Fruit fly (Drosophila melanogaster) whole organism, embryonic: ENCODE data around the gene mio.

Experiments used
- CG10321 ChIP-seq: fragments of 200-800 bp; sonication (Bioruptor generic); IDR thresholded peaks from 2 replicates; pipeline ENCODE4 v1.3.6; 2022; ENCODE audit warnings: missing biosample characterization, missing genetic modification characterization
- CG1233 ChIP-seq: fragments of 200-800 bp; sonication (Bioruptor generic); optimal IDR thresholded peaks from 4 replicates; lab custom pipeline; 2018; ENCODE audit warnings: missing biosample characterization, mild to moderate bottlenecking, missing genetic modification characterization
- CG13894 ChIP-seq: fragments of 200-800 bp; sonication (Bioruptor generic); optimal IDR thresholded peaks from 3 replicates; lab custom pipeline; 2018; ENCODE audit warnings: missing biosample characterization, mild to moderate bottlenecking, missing genetic modification characterization, moderate library complexity
- CG14860 ChIP-seq: fragments of 200-800 bp; sonication (Bioruptor generic); IDR thresholded peaks from 3 replicates; pipeline ENCODE4 v1.3.6; 2022; ENCODE audit warnings: missing biosample characterization, missing genetic modification characterization; ENCODE audit not compliant: partially characterized antibody
- CG15073 ChIP-seq: fragments of 200-800 bp; sonication (Bioruptor generic); optimal IDR thresholded peaks from 2 replicates; lab custom pipeline; 2016; ENCODE audit warnings: missing biosample characterization, missing genetic modification characterization
- CG15269 ChIP-seq: fragments of 200-800 bp; sonication (Bioruptor generic); optimal IDR thresholded peaks from 2 replicates; lab custom pipeline; 2018; ENCODE audit warnings: missing biosample characterization, mild to moderate bottlenecking, missing genetic modification characterization, moderate library complexity
- CG1603 ChIP-seq: fragments of 200-800 bp; sonication (Bioruptor generic); optimal IDR thresholded peaks from 2 replicates; lab custom pipeline; 2019; ENCODE audit warnings: missing biosample characterization, mild to moderate bottlenecking, missing genetic modification characterization, moderate library complexity
- CG16863 ChIP-seq: fragments of 200-800 bp; sonication (Bioruptor generic); optimal IDR thresholded peaks from 3 replicates; lab custom pipeline; 2016; ENCODE audit warnings: missing biosample characterization, missing genetic modification characterization
- CG17186 ChIP-seq: fragments of 200-800 bp; sonication (Bioruptor generic); optimal IDR thresholded peaks from 3 replicates; lab custom pipeline; 2017; ENCODE audit warnings: missing biosample characterization, missing genetic modification reagents, missing genetic modification characterization
- CG18011 ChIP-seq: fragments of 200-800 bp; sonication (Bioruptor generic); optimal IDR thresholded peaks from 2 replicates; lab custom pipeline; 2017; ENCODE audit warnings: missing biosample characterization, missing genetic modification characterization, mild to moderate bottlenecking, moderate library complexity, missing genotype
- CG31365 ChIP-seq: fragments of 200-800 bp; sonication (Bioruptor generic); optimal IDR thresholded peaks from 2 replicates; lab custom pipeline; 2018; ENCODE audit warnings: missing biosample characterization, mild to moderate bottlenecking, missing genetic modification characterization
- CG31441 ChIP-seq: fragments of 200-800 bp; sonication (Bioruptor generic); IDR thresholded peaks from 2 replicates; pipeline ENCODE4 v1.3.6; 2022; ENCODE audit warnings: missing biosample characterization, missing genetic modification characterization
- CG32767 ChIP-seq: fragments of 200-800 bp; sonication (Bioruptor generic); IDR thresholded peaks from 2 replicates; pipeline ENCODE4 v1.3.6; 2022; ENCODE audit warnings: missing biosample characterization, missing genetic modification characterization
- CG43689 ChIP-seq: fragments of 200-800 bp; sonication (Bioruptor generic); IDR thresholded peaks from 2 replicates; pipeline ENCODE4 v1.3.6; 2022; ENCODE audit warnings: missing biosample characterization, missing genetic modification characterization
- CG4424 ChIP-seq: fragments of 200-800 bp; sonication (Bioruptor generic); optimal IDR thresholded peaks from 3 replicates; lab custom pipeline; 2016; ENCODE audit warnings: missing biosample characterization, missing genetic modification characterization
- CG7839 ChIP-seq: fragments of 200-800 bp; sonication (Bioruptor generic); optimal IDR thresholded peaks from 3 replicates; lab custom pipeline; 2018; ENCODE audit warnings: missing biosample characterization, mild to moderate bottlenecking, missing genetic modification characterization, moderate library complexity
- CG7963 ChIP-seq: fragments of 200-800 bp; sonication (Bioruptor generic); IDR thresholded peaks from 3 replicates; pipeline ENCODE4 v1.3.6; 2022; ENCODE audit warnings: missing biosample characterization, missing genetic modification characterization; ENCODE audit not compliant: partially characterized antibody
- CG9727 ChIP-seq: fragments of 200-800 bp; sonication (Bioruptor generic); optimal IDR thresholded peaks from 3 replicates; lab custom pipeline; 2017; ENCODE audit warnings: missing biosample characterization, mild to moderate bottlenecking, missing genetic modification characterization
- CG9932 ChIP-seq: fragments of 200-800 bp; sonication (Bioruptor generic); IDR thresholded peaks from 2 replicates; pipeline ENCODE4 v1.3.6; 2022; ENCODE audit warnings: missing biosample characterization, missing genetic modification characterization
- CoRest ChIP-seq: fragments of 200-800 bp; sonication (Bioruptor generic); optimal IDR thresholded peaks from 3 replicates; lab custom pipeline; 2018; ENCODE audit warnings: missing biosample characterization, mild to moderate bottlenecking, missing genetic modification characterization, moderate library complexity
- D19B ChIP-seq: fragments of 200-800 bp; sonication (Bioruptor generic); optimal IDR thresholded peaks from 2 replicates; lab custom pipeline; 2017; ENCODE audit warnings: missing biosample characterization, mild to moderate bottlenecking, missing genetic modification characterization
- Dbx ChIP-seq: fragments of 200-800 bp; sonication (Bioruptor generic); IDR thresholded peaks from 3 replicates; pipeline ENCODE4 v1.3.6; 2022; ENCODE audit warnings: missing biosample characterization, missing genetic modification characterization
- Fer3 ChIP-seq: fragments of 200-800 bp; sonication (Bioruptor generic); optimal IDR thresholded peaks from 2 replicates; lab custom pipeline; 2018; ENCODE audit warnings: missing biosample characterization, mild to moderate bottlenecking, missing genetic modification characterization, moderate library complexity
- HHEX ChIP-seq: fragments of 200-800 bp; sonication (Bioruptor generic); optimal IDR thresholded peaks from 3 replicates; lab custom pipeline; 2017; ENCODE audit warnings: missing biosample characterization, mild to moderate bottlenecking, missing genetic modification characterization, missing genetic modification reagents
- HmgD ChIP-seq: fragments of 200-800 bp; sonication (Bioruptor generic); optimal IDR thresholded peaks from 3 replicates; lab custom pipeline; 2016; ENCODE audit warnings: missing biosample characterization, missing genetic modification characterization
- Lhr ChIP-seq: fragments of 200-800 bp; sonication (Bioruptor generic); optimal IDR thresholded peaks from 3 replicates; lab custom pipeline; 2017; ENCODE audit warnings: mild to moderate bottlenecking, missing biosample characterization, missing genetic modification reagents, missing genetic modification characterization
- Optix ChIP-seq: fragments of 200-800 bp; sonication (Bioruptor generic); IDR thresholded peaks from 3 replicates; pipeline ENCODE4 v1.3.6; 2022; ENCODE audit warnings: missing biosample characterization, missing genetic modification characterization
- Pdp1 ChIP-seq, 2 experiments: fragments of 200-800 bp; sonication (Bioruptor generic); optimal IDR thresholded peaks; 3 replicates each; lab custom pipeline; 2016; ENCODE audit warnings: missing biosample characterization in 2 of 2, missing genetic modification characterization in 2 of 2, mild to moderate bottlenecking in 1 of 2, moderate library complexity in 1 of 2
- Ravus ChIP-seq: fragments of 200-800 bp; sonication (Bioruptor generic); IDR thresholded peaks from 2 replicates; pipeline ENCODE4 v1.3.6; 2022; ENCODE audit warnings: missing biosample characterization, missing genetic modification characterization
- Rx ChIP-seq: fragments of 200-800 bp; sonication (Bioruptor generic); IDR thresholded peaks from 2 replicates; pipeline ENCODE4 v1.3.6; 2022; ENCODE audit warnings: missing biosample characterization, missing genetic modification characterization
- Side ChIP-seq: fragments of 200-800 bp; sonication (Bioruptor generic); optimal IDR thresholded peaks from 2 replicates; lab custom pipeline; 2016; ENCODE audit warnings: missing biosample characterization, missing genetic modification characterization
- Ssrp ChIP-seq: fragments of 200-800 bp; sonication (Bioruptor generic); optimal IDR thresholded peaks from 2 replicates; lab custom pipeline; 2018; ENCODE audit warnings: missing biosample characterization, mild to moderate bottlenecking, missing genetic modification characterization, moderate library complexity
- Stat92E ChIP-seq, 3 experiments: fragments of >200 bp in 2 of 3; fragments of 200-800 bp in 1 of 3; sonication (Bioruptor generic) in 1 of 3; optimal IDR thresholded peaks; 2 replicates each; lab custom pipeline; 2017 to 2019; ENCODE audit warnings: missing biosample characterization in 3 of 3, missing genetic modification characterization in 3 of 3, mild to moderate bottlenecking in 1 of 3, moderate library complexity in 1 of 3
- TFAM ChIP-seq: fragments of 200-800 bp; sonication (Bioruptor generic); optimal IDR thresholded peaks from 2 replicates; lab custom pipeline; 2017; ENCODE audit warnings: missing biosample characterization, missing genetic modification characterization, inconsistent platforms
- ase ChIP-seq: fragments of 200-800 bp; sonication (Bioruptor generic); IDR thresholded peaks from 3 replicates; pipeline ENCODE4 v1.3.6; 2022; ENCODE audit warnings: missing biosample characterization, missing genetic modification characterization
- cwo ChIP-seq: fragments of 200-800 bp; sonication (Bioruptor generic); optimal IDR thresholded peaks from 3 replicates; lab custom pipeline; 2017; ENCODE audit warnings: missing biosample characterization, missing genetic modification characterization, mild to moderate bottlenecking, moderate library complexity, missing genetic modification reagents
- dysf ChIP-seq: fragments of 200-800 bp; sonication (Bioruptor generic); IDR thresholded peaks from 3 replicates; pipeline ENCODE4 v1.3.6; 2022; ENCODE audit warnings: missing biosample characterization, missing genetic modification characterization
- gsb ChIP-seq: fragments of 200-800 bp; sonication (Bioruptor generic); IDR thresholded peaks from 2 replicates; pipeline ENCODE4 v1.3.6; 2022; ENCODE audit warnings: missing biosample characterization, missing genetic modification characterization
- lilli ChIP-seq: fragments of 200-800 bp; sonication (Bioruptor generic); optimal IDR thresholded peaks from 3 replicates; lab custom pipeline; 2016; ENCODE audit warnings: missing biosample characterization, missing genetic modification characterization
- odd ChIP-seq: fragments of 200-800 bp; sonication (Bioruptor generic); optimal IDR thresholded peaks from 2 replicates; lab custom pipeline; 2017; ENCODE audit warnings: missing biosample characterization, mild to moderate bottlenecking, missing genetic modification characterization
- pnt ChIP-seq: fragments of 200-800 bp; sonication (Bioruptor generic); optimal IDR thresholded peaks from 3 replicates; lab custom pipeline; 2016; ENCODE audit warnings: missing biosample characterization, missing genetic modification characterization
- ranshi ChIP-seq: fragments of 200-800 bp; sonication (Bioruptor generic); IDR thresholded peaks from 2 replicates; pipeline ENCODE4 v1.3.6; 2022; ENCODE audit warnings: missing biosample characterization, missing genetic modification characterization
- repo ChIP-seq: fragments of 200-800 bp; sonication (Bioruptor generic); optimal IDR thresholded peaks from 2 replicates; lab custom pipeline; 2016; ENCODE audit warnings: missing biosample characterization, missing genetic modification characterization
- sisA ChIP-seq: fragments of 200-800 bp; sonication (Bioruptor generic); IDR thresholded peaks from 2 replicates; pipeline ENCODE4 v1.3.6; 2022; ENCODE audit warnings: missing biosample characterization, missing genetic modification characterization
- slbo ChIP-seq: fragments of 200-800 bp; sonication (Bioruptor generic); IDR thresholded peaks from 2 replicates; pipeline ENCODE4 v1.3.6; 2022; ENCODE audit warnings: missing biosample characterization, missing genetic modification characterization
- tin ChIP-seq: fragments of 200-800 bp; sonication (Bioruptor generic); optimal IDR thresholded peaks from 3 replicates; lab custom pipeline; 2016; ENCODE audit warnings: missing biosample characterization, missing genetic modification characterization
- vnd ChIP-seq: fragments of 200-800 bp; sonication (Bioruptor generic); IDR thresholded peaks from 3 replicates; pipeline ENCODE4 v1.3.6; 2022; ENCODE audit warnings: missing biosample characterization, missing genetic modification characterization; ENCODE audit not compliant: partially characterized antibody
- wek ChIP-seq: fragments of 200-800 bp; sonication (Bioruptor generic); optimal IDR thresholded peaks from 3 replicates; lab custom pipeline; 2018; ENCODE audit warnings: missing biosample characterization, mild to moderate bottlenecking, missing genetic modification characterization, moderate library complexity
- yki ChIP-seq: fragments of >200 bp; optimal IDR thresholded peaks from 3 replicates; lab custom pipeline; 2018
- zen2 ChIP-seq: fragments of 200-800 bp; sonication (Bioruptor generic); IDR thresholded peaks from 3 replicates; pipeline ENCODE4 v1.3.6; 2022; ENCODE audit warnings: missing biosample characterization, missing genetic modification characterization; ENCODE audit not compliant: partially characterized antibody
- zfh2 ChIP-seq: fragments of 200-800 bp; sonication (Bioruptor generic); optimal IDR thresholded peaks from 2 replicates; lab custom pipeline; 2016; ENCODE audit warnings: missing biosample characterization, missing genetic modification characterization

Gene mio

DNA sequence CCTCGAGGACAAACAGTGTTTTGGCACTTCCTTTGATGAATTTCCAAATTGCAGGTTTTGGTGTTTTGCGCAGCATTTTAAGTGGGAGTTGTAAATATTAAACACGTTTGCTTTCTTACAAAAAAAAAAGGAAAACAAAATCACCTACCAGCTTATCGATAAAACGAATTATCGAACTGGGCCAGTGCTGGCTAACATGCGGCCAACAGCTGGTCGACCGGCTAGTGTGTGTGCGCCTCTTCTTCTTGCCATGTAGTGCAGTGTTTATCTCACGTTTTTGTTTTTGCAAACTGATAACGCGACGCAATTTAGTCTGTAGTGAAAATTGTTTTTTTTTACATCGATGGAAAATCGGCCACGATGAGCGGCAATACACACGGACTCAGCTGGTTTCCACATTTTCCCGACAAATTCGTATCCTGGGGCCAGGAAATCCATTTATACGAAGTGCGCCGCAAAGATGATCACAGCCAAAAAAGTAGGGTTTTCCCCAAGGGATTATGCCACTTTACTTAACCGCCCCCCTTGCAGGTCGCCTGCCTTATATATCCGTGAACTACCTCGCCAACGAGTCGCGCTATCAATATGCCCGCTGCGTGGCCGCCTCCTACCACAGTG, at the start of gene mio, which contains the start of the genes CG15386 and CG42371 (continued):
- TF ChIP-seq CG1603 (peak; percentile 41), wek (GFP tag; lab: Kevin White, UChicago) (no peak), CG10321 (GFP tag; lab: Robert Waterston, UW) (no peak), zen2 (no peak), CG43689 (GFP tag; lab: Robert Waterston, UW) (no peak), tin (GFP tag; lab: Kevin White, UChicago) (no peak), CG13894 (no peak), CG15269 (no peak), Fer3 (no peak), CoRest (tag; lab: Kevin White, UChicago) (peak; percentile 9), CG9932 (GFP tag; lab: Robert Waterston, UW) (peak; percentile 48), CG32767 (GFP tag; lab: Robert Waterston, UW) (no peak), dysf (GFP tag; lab: Robert Waterston, UW) (no peak), CG9727 (GFP tag; lab: Kevin White, UChicago) (no peak), CG4424 (GFP tag; lab: Kevin White, UChicago) (no peak), CG1233 (no peak), D19B (no peak), odd (GFP tag; lab: Kevin White, UChicago) (no peak), CG31365 (tag; lab: Kevin White, UChicago) (no peak), CG16863 (GFP tag; lab: Kevin White, UChicago) (no peak), zfh2 (GFP tag; lab: Kevin White, UChicago) (peak; percentile 16), repo (GFP tag; lab: Kevin White, UChicago) (no peak), Ravus (no peak), Side (GFP tag; lab: Kevin White, UChicago) (no peak), lilli (GFP tag; lab: Kevin White, UChicago) (no peak), Pdp1 (GFP tag; optimal IDR thresholded peaks at IDR 0.05; lab: Kevin White, UChicago) (peak in 1 of 2 experiments; percentile 68), HmgD (peak; percentile 16), CG7963 (no peak), CG18011 (GFP tag; lab: Kevin White, UChicago) (no peak), Dbx (GFP tag; lab: Robert Waterston, UW) (no peak), CG31441 (GFP tag; lab: Robert Waterston, UW) (no peak), Lhr (no peak), CG15073 (GFP tag; lab: Kevin White, UChicago) (no peak), Rx (GFP tag; lab: Robert Waterston, UW) (no peak), Optix (GFP tag; lab: Robert Waterston, UW) (no peak), ase (GFP tag; lab: Robert Waterston, UW) (no peak), gsb (no peak), sisA (GFP tag; lab: Robert Waterston, UW) (no peak), yki (lab: Kevin White, UChicago) (no peak), CG7839 (tag; lab: Kevin White, UChicago) (no peak), slbo (peak; percentile 19; the same call in 1 of the 2 replicates), CG14860 (GFP tag; lab: Robert Waterston, UW) (no peak), CG17186 (GFP tag; lab: Kevin White, UChicago) (peak; percentile 39), Stat92E (GFP tag; optimal IDR thresholded peaks at IDR 0.05; lab: Kevin White, UChicago) (no peak), vnd (GFP tag; lab: Robert Waterston, UW) (no peak), pnt (GFP tag; lab: Kevin White, UChicago) (no peak), TFAM (GFP tag; lab: Kevin White, UChicago) (no peak), HHEX (no peak), Ssrp (no peak), ranshi (GFP tag; lab: Robert Waterston, UW) (no peak), cwo (GFP tag; lab: Kevin White, UChicago) (peak; percentile 57)
